Worm (Caenorhabditis elegans) whole organism, young adult: ENCODE data around the gene str-118.

Experiments used
- B0035.1 ChIP-seq: sonication (generic microtip); optimal IDR thresholded peaks from 2 replicates; lab custom pipeline; 2016; ENCODE audit warnings: missing genetic modification characterization, mild to moderate bottlenecking, missing compliant biosample characterization, missing genotype, missing genetic modification reagents
- C06A6.2 ChIP-seq: fragments of 200-800 bp; sonication (Bioruptor generic); conservative IDR thresholded peaks from 2 replicates; pipeline ENCODE4 v1.3.6; 2022; ENCODE audit warnings: missing genetic modification characterization, missing compliant biosample characterization
- F10E7.11 ChIP-seq: sonication (generic microtip); optimal IDR thresholded peaks from 2 replicates; lab custom pipeline; 2017; ENCODE audit warnings: mild to moderate bottlenecking, missing genetic modification characterization, moderate library complexity, missing compliant biosample characterization
- F39B2.1 ChIP-seq: fragments of 200-800 bp; sonication (Bioruptor generic); IDR thresholded peaks from 2 replicates; pipeline ENCODE4 v1.3.6; 2022; ENCODE audit warnings: missing genetic modification reagents, missing genetic modification characterization, missing compliant biosample characterization
- F57A8.1 ChIP-seq: fragments of 200-800 bp; sonication (Bioruptor generic); optimal IDR thresholded peaks from 2 replicates; lab custom pipeline; 2018; ENCODE audit warnings: mild to moderate bottlenecking, missing genetic modification characterization, moderate library complexity, missing compliant biosample characterization
- K11D2.4 ChIP-seq: fragments of 200-800 bp; sonication (Bioruptor generic); IDR thresholded peaks from 2 replicates; pipeline ENCODE4 v1.3.6; 2022; ENCODE audit warnings: missing genetic modification reagents, missing genetic modification characterization, missing compliant biosample characterization
- K12H6.12 ChIP-seq: fragments of 200-800 bp; sonication (Bioruptor generic); optimal IDR thresholded peaks from 2 replicates; lab custom pipeline; 2018; ENCODE audit warnings: mild to moderate bottlenecking, missing genetic modification characterization, missing compliant biosample characterization
- T07F8.4 ChIP-seq: sonication (generic microtip); optimal IDR thresholded peaks from 2 replicates; lab custom pipeline; 2016; ENCODE audit warnings: mild to moderate bottlenecking, missing genetic modification characterization, moderate library complexity, missing compliant biosample characterization
- T26A5.8 ChIP-seq: sonication (generic microtip); optimal IDR thresholded peaks from 2 replicates; lab custom pipeline; 2016; ENCODE audit warnings: missing genetic modification characterization, missing compliant biosample characterization
- Y53F4B.3 ChIP-seq: fragments of 200-800 bp; sonication (Bioruptor generic); IDR thresholded peaks from 2 replicates; pipeline ENCODE4 v1.3.6; 2022; ENCODE audit warnings: missing genetic modification reagents, missing genetic modification characterization, missing compliant biosample characterization
- Y53G8AR.9 ChIP-seq: fragments of 200-800 bp; sonication (Bioruptor generic); conservative IDR thresholded peaks from 2 replicates; pipeline ENCODE4 v1.3.6; 2022; ENCODE audit warnings: missing genetic modification reagents, missing genetic modification characterization, missing compliant biosample characterization
- Y56A3A.18 ChIP-seq: fragments of 200-800 bp; sonication (Bioruptor generic); IDR thresholded peaks from 2 replicates; pipeline ENCODE4 v1.3.6; 2022; ENCODE audit warnings: missing genetic modification reagents, missing genetic modification characterization, missing compliant biosample characterization
- Y67H2A.10 ChIP-seq: fragments of 200-800 bp; sonication (Bioruptor generic); conservative IDR thresholded peaks from 2 replicates; pipeline ENCODE4 v1.3.6; 2022; ENCODE audit warnings: missing genetic modification reagents, missing genetic modification characterization, missing compliant biosample characterization
- Y79H2A.3 ChIP-seq: fragments of 200-800 bp; sonication (Bioruptor generic); conservative IDR thresholded peaks from 2 replicates; pipeline ENCODE4 v1.3.6; 2022; ENCODE audit warnings: missing genetic modification reagents, missing genetic modification characterization, missing compliant biosample characterization
- ama-1 ChIP-seq, 3 experiments: fragments of 150-350 bp in 1 of 3; sonication (generic microtip) in 2 of 3; optimal IDR thresholded peaks; 2 replicates each; lab custom pipeline; 2014 to 2018; ENCODE audit warnings: missing biosample characterization in 2 of 3, missing genetic modification characterization in 2 of 3, missing genetic modification reagents in 2 of 3
- attf-3 ChIP-seq: fragments of 200-800 bp; sonication (Bioruptor generic); conservative IDR thresholded peaks from 2 replicates; pipeline ENCODE4 v1.3.6; 2022; ENCODE audit warnings: missing genetic modification reagents, missing genetic modification characterization, missing compliant biosample characterization
- bed-1 ChIP-seq: fragments of 200-800 bp; sonication (Bioruptor generic); IDR thresholded peaks from 2 replicates; pipeline ENCODE4 v1.3.6; 2022; ENCODE audit warnings: missing genetic modification reagents, missing genetic modification characterization, missing compliant biosample characterization
- ccch-3 ChIP-seq: fragments of 200-800 bp; sonication (Bioruptor generic); optimal IDR thresholded peaks from 2 replicates; lab custom pipeline; 2018; ENCODE audit warnings: mild to moderate bottlenecking, missing genetic modification characterization, missing compliant biosample characterization
- cebp-2 ChIP-seq: fragments of 200-800 bp; sonication (Bioruptor generic); IDR thresholded peaks from 2 replicates; pipeline ENCODE4 v1.3.6; 2022; ENCODE audit warnings: missing genetic modification characterization, missing compliant biosample characterization
- ceh-40 ChIP-seq: fragments of 200-800 bp; sonication (Bioruptor generic); IDR thresholded peaks from 2 replicates; pipeline ENCODE4 v1.3.6; 2022; ENCODE audit warnings: missing genetic modification characterization, missing compliant biosample characterization
- egl-18 ChIP-seq: fragments of 200-800 bp; sonication (Bioruptor generic); IDR thresholded peaks from 2 replicates; pipeline ENCODE4 v1.3.6; 2022; ENCODE audit warnings: missing genetic modification reagents, missing genetic modification characterization, missing compliant biosample characterization
- egrh-3 ChIP-seq: fragments of 200-800 bp; sonication (Bioruptor generic); IDR thresholded peaks from 2 replicates; pipeline ENCODE4 v1.3.6; 2022; ENCODE audit warnings: missing genetic modification reagents, missing genetic modification characterization, missing compliant biosample characterization
- fkh-3 ChIP-seq: sonication (generic microtip); optimal IDR thresholded peaks from 2 replicates; lab custom pipeline; 2016; ENCODE audit warnings: mild to moderate bottlenecking, missing genetic modification characterization, missing compliant biosample characterization
- him-1 ChIP-seq: sonication (generic microtip); optimal IDR thresholded peaks from 2 replicates; lab custom pipeline; 2016; ENCODE audit warnings: missing genotype, missing genetic modification reagents, missing genetic modification characterization, missing compliant biosample characterization
- hsf-1 ChIP-seq: fragments of 200-800 bp; sonication (Bioruptor generic); IDR thresholded peaks from 2 replicates; pipeline ENCODE4 v1.3.6; 2022; ENCODE audit warnings: missing genetic modification reagents, missing genetic modification characterization, missing compliant biosample characterization
- lag-1 ChIP-seq: fragments of 200-800 bp; sonication (Bioruptor generic); IDR thresholded peaks from 2 replicates; pipeline ENCODE4 v1.3.6; 2022; ENCODE audit warnings: missing genetic modification reagents, missing genetic modification characterization, missing compliant biosample characterization
- lin-26 ChIP-seq: fragments of 200-800 bp; sonication (Bioruptor generic); IDR thresholded peaks from 2 replicates; pipeline ENCODE4 v1.3.6; 2022; ENCODE audit warnings: missing genetic modification reagents, missing genetic modification characterization, missing compliant biosample characterization
- lin-40 ChIP-seq: sonication (generic microtip); optimal IDR thresholded peaks from 2 replicates; lab custom pipeline; 2016; ENCODE audit warnings: missing genetic modification characterization, mild to moderate bottlenecking, missing compliant biosample characterization, missing genotype, missing genetic modification reagents
- lin-54 ChIP-seq: fragments of 200-800 bp; sonication (Bioruptor generic); optimal IDR thresholded peaks from 2 replicates; lab custom pipeline; 2018; ENCODE audit warnings: mild to moderate bottlenecking, missing genetic modification characterization, missing compliant biosample characterization
- madf-10 ChIP-seq: sonication (generic microtip); optimal IDR thresholded peaks from 2 replicates; lab custom pipeline; 2016; ENCODE audit warnings: mild to moderate bottlenecking, missing genetic modification characterization, missing compliant biosample characterization
- madf-3 ChIP-seq: fragments of 200-800 bp; sonication (Bioruptor generic); IDR thresholded peaks from 2 replicates; pipeline ENCODE4 v1.3.6; 2022; ENCODE audit warnings: missing genetic modification reagents, missing genetic modification characterization, missing compliant biosample characterization
- madf-8 ChIP-seq: fragments of 200-800 bp; sonication (Bioruptor generic); conservative IDR thresholded peaks from 2 replicates; pipeline ENCODE4 v1.3.6; 2022; ENCODE audit warnings: missing genetic modification reagents, missing genetic modification characterization, missing compliant biosample characterization
- mcd-1 ChIP-seq: fragments of 200-800 bp; sonication (Bioruptor generic); IDR thresholded peaks from 2 replicates; pipeline ENCODE4 v1.3.6; 2022; ENCODE audit warnings: missing genetic modification reagents, missing genetic modification characterization, missing compliant biosample characterization
- mel-28 ChIP-seq: sonication (generic microtip); optimal IDR thresholded peaks from 2 replicates; lab custom pipeline; 2016; ENCODE audit warnings: borderline replicate concordance, mild to moderate bottlenecking, missing genetic modification characterization, missing compliant biosample characterization
- nfya-1 ChIP-seq: sonication (generic microtip); optimal IDR thresholded peaks from 2 replicates; lab custom pipeline; 2017; ENCODE audit warnings: antibody characterized with exemption, missing compliant biosample characterization, missing genetic modification characterization, borderline replicate concordance; ENCODE audit not compliant: insufficient read depth
- nfyb-1 ChIP-seq: fragments of 200-800 bp; sonication (Bioruptor generic); IDR thresholded peaks from 2 replicates; pipeline ENCODE4 v1.3.6; 2022; ENCODE audit warnings: missing genetic modification reagents, missing genetic modification characterization, missing compliant biosample characterization
- nhr-179 ChIP-seq: sonication (generic microtip); optimal IDR thresholded peaks from 2 replicates; lab custom pipeline; 2016; ENCODE audit warnings: mild to moderate bottlenecking, missing genetic modification characterization, missing compliant biosample characterization
- sdz-38 ChIP-seq: sonication (generic microtip); optimal IDR thresholded peaks from 2 replicates; lab custom pipeline; 2016; ENCODE audit warnings: missing genotype, missing genetic modification characterization, missing compliant biosample characterization
- snpc-1.1 ChIP-seq: sonication (generic microtip); optimal IDR thresholded peaks from 2 replicates; lab custom pipeline; 2017; ENCODE audit warnings: missing genetic modification characterization, mild to moderate bottlenecking, missing compliant biosample characterization, antibody characterized with exemption, moderate library complexity, missing genotype, missing genetic modification reagents; ENCODE audit not compliant: insufficient read depth
- snpc-1.3 ChIP-seq: sonication (generic microtip); optimal IDR thresholded peaks from 2 replicates; lab custom pipeline; 2017; ENCODE audit warnings: missing genetic modification characterization, mild to moderate bottlenecking, missing compliant biosample characterization, antibody characterized with exemption, moderate library complexity, missing genotype, missing genetic modification reagents; ENCODE audit not compliant: insufficient read depth
- snpc-3.4 ChIP-seq: sonication (generic microtip); optimal IDR thresholded peaks from 2 replicates; lab custom pipeline; 2017; ENCODE audit warnings: missing genetic modification characterization, mild to moderate bottlenecking, missing compliant biosample characterization, antibody characterized with exemption, moderate library complexity, missing genotype, missing genetic modification reagents
- sptf-2 ChIP-seq: fragments of 200-800 bp; sonication (Bioruptor generic); optimal IDR thresholded peaks from 2 replicates; lab custom pipeline; 2018; ENCODE audit warnings: mild to moderate bottlenecking, missing genetic modification characterization, missing compliant biosample characterization
- tbp1 ChIP-seq: fragments of 200-800 bp; sonication (Bioruptor generic); optimal IDR thresholded peaks from 2 replicates; lab custom pipeline; 2018; ENCODE audit warnings: mild to moderate bottlenecking, missing genetic modification characterization, missing compliant biosample characterization
- tbx-9 ChIP-seq: sonication (generic microtip); optimal IDR thresholded peaks from 2 replicates; lab custom pipeline; 2016; ENCODE audit warnings: borderline replicate concordance, missing genetic modification characterization, inconsistent platforms, missing compliant biosample characterization
- unc-62 ChIP-seq: fragments of 150-350 bp; optimal IDR thresholded peaks from 2 replicates; lab custom pipeline; 2014; ENCODE audit warnings: missing biosample characterization, missing genetic modification reagents, missing genetic modification characterization
- xnd-1 ChIP-seq: sonication (generic microtip); optimal IDR thresholded peaks from 2 replicates; lab custom pipeline; 2016; ENCODE audit warnings: missing genotype, missing genetic modification reagents, missing genetic modification characterization, missing compliant biosample characterization
- zim-3 ChIP-seq: sonication (generic microtip); optimal IDR thresholded peaks from 2 replicates; lab custom pipeline; 2017; ENCODE audit warnings: mild to moderate bottlenecking, missing genetic modification characterization, moderate library complexity, missing compliant biosample characterization
- ztf-25 ChIP-seq: fragments of 200-800 bp; sonication (Bioruptor generic); IDR thresholded peaks from 2 replicates; pipeline ENCODE4 v1.3.6; 2022; ENCODE audit warnings: missing genetic modification reagents, missing genetic modification characterization, missing compliant biosample characterization
- ztf-3 ChIP-seq: fragments of 200-800 bp; sonication (Bioruptor generic); optimal IDR thresholded peaks from 2 replicates; lab custom pipeline; 2018; ENCODE audit warnings: mild to moderate bottlenecking, missing genetic modification characterization, missing compliant biosample characterization

The str-118 gene

DNA sequence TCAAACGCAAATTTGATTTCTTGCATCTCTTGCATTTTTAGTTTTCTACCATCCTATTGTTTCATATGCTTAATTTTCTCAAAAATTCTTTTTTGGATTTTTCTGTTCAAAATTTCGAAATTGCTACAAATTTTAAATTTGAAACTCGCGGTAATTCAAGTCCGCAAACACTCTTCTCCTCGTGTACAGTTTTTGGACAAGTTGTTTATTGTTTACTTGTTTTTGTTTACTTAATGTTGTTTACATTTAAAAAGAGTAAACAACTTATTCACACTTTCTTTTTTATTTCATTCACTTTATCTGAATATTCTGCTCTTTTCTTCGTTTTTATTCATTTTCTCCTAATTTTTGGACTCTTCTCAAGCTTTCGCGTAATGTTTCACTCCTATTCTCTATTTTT lies 33.7 kb upstream of the str-118 start (continued):
- TF ChIP-seq T26A5.8: no peak
- no peak for TF ChIP-seq F57A8.1 (GFP tag; lab: Kevin White, UChicago)
- TF ChIP-seq nhr-179: no peak
- no peak for TF ChIP-seq nfya-1 (tag; lab: Kevin White, UChicago)
- no peak for TF ChIP-seq ccch-3 (GFP tag; lab: Kevin White, UChicago)
- TF ChIP-seq madf-3: 0 out of 2 replicates have a peak, but pooled peaks have one; percentile 59
- TF ChIP-seq mel-28 (tag; lab: Kevin White, UChicago): no peak
- no peak for TF ChIP-seq hsf-1 (GFP tag; lab: Robert Waterston, UW)
- no peak for TF ChIP-seq B0035.1 (tag; lab: Kevin White, UChicago)
- TF ChIP-seq lin-40 (tag; lab: Kevin White, UChicago): no peak
- no peak for TF ChIP-seq Y79H2A.3
- TF ChIP-seq snpc-1.3 (tag; lab: Kevin White, UChicago): peak; percentile 37
- TF ChIP-seq sptf-2 (GFP tag; lab: Kevin White, UChicago): no peak
- no peak for TF ChIP-seq K11D2.4 (GFP tag; lab: Robert Waterston, UW)
- no peak for TF ChIP-seq lin-26 (GFP tag; lab: Robert Waterston, UW)
- no peak for TF ChIP-seq snpc-1.1 (tag; lab: Kevin White, UChicago)
- no peak for TF ChIP-seq Y53G8AR.9 (GFP tag; lab: Robert Waterston, UW)
- TF ChIP-seq xnd-1 (tag; lab: Kevin White, UChicago): no peak
- no peak for TF ChIP-seq tbp1 (GFP tag; lab: Kevin White, UChicago)
- TF ChIP-seq egl-18 (GFP tag; lab: Robert Waterston, UW): no peak
- no peak for TF ChIP-seq sdz-38 (tag; lab: Kevin White, UChicago)
- no peak for TF ChIP-seq K12H6.12 (tag; lab: Kevin White, UChicago)
- no peak for TF ChIP-seq mcd-1 (GFP tag; lab: Robert Waterston, UW)
- peak; percentile 18 for TF ChIP-seq him-1
- no peak for TF ChIP-seq lag-1 (GFP tag; lab: Robert Waterston, UW)
- TF ChIP-seq madf-8 (GFP tag; lab: Robert Waterston, UW): peak; percentile 46; the same call in 1 of the 2 replicates
- TF ChIP-seq bed-1 (GFP tag; lab: Robert Waterston, UW): no peak
- TF ChIP-seq lin-54 (GFP tag; lab: Kevin White, UChicago): peak; percentile 81
- no peak for TF ChIP-seq cebp-2 (GFP tag; lab: Robert Waterston, UW)
- TF ChIP-seq Y53F4B.3 (GFP tag; lab: Robert Waterston, UW): no peak
- TF ChIP-seq egrh-3 (GFP tag; lab: Robert Waterston, UW): no peak
- no peak for TF ChIP-seq ztf-3 (GFP tag; lab: Kevin White, UChicago)
- no peak for TF ChIP-seq ama-1 (optimal IDR thresholded peaks at IDR 0.05; lab: Kevin White, UChicago)
- no peak for TF ChIP-seq ama-1 (GFP tag; optimal IDR thresholded peaks at IDR 0.05; lab: Kevin White, UChicago)
- TF ChIP-seq Y67H2A.10 (GFP tag; lab: Robert Waterston, UW): no peak
- no peak for TF ChIP-seq T07F8.4 (tag; lab: Kevin White, UChicago)
- no peak for TF ChIP-seq ztf-25 (GFP tag; lab: Robert Waterston, UW)
- TF ChIP-seq C06A6.2 (GFP tag; lab: Robert Waterston, UW): no peak
- TF ChIP-seq zim-3 (tag; lab: Kevin White, UChicago): no peak
- TF ChIP-seq F39B2.1 (GFP tag; lab: Robert Waterston, UW): no peak
- no peak for TF ChIP-seq attf-3 (GFP tag; lab: Robert Waterston, UW)
- no peak for TF ChIP-seq ceh-40 (GFP tag; lab: Robert Waterston, UW)
- no peak for TF ChIP-seq tbx-9 (tag; lab: Kevin White, UChicago)
- TF ChIP-seq madf-10 (tag; lab: Kevin White, UChicago): no peak
- no peak for TF ChIP-seq fkh-3
- no peak for TF ChIP-seq Y56A3A.18 (GFP tag; lab: Robert Waterston, UW)
- TF ChIP-seq snpc-3.4 (tag; lab: Kevin White, UChicago): peak; percentile 88
- TF ChIP-seq F10E7.11 (tag; lab: Kevin White, UChicago): no peak
- TF ChIP-seq nfyb-1 (GFP tag; lab: Robert Waterston, UW): no peak
- no peak for TF ChIP-seq unc-62 (GFP tag; lab: Kevin White, UChicago)
